Fruit fly (Drosophila melanogaster) whole organism, embryonic: ENCODE data around the gene CG3091.

ENCODE experiments used
- Asciz ChIP-seq: fragments of 200-800 bp; sonication (Bioruptor generic); optimal IDR thresholded peaks from 2 replicates; lab custom pipeline; 2017; ENCODE audit warnings: missing biosample characterization, mild to moderate bottlenecking, missing genetic modification characterization, missing genetic modification reagents
- Atf-2 ChIP-seq: fragments of 200-800 bp; sonication (Bioruptor generic); optimal IDR thresholded peaks from 2 replicates; lab custom pipeline; 2016; ENCODE audit warnings: missing biosample characterization, missing genetic modification characterization
- Bgb ChIP-seq: fragments of 200-800 bp; sonication (Bioruptor generic); IDR thresholded peaks from 2 replicates; pipeline ENCODE4 v1.3.6; 2022; ENCODE audit warnings: missing biosample characterization, missing genetic modification characterization; ENCODE audit not compliant: partially characterized antibody
- CG10147 ChIP-seq: fragments of 200-800 bp; sonication (Bioruptor generic); optimal IDR thresholded peaks from 2 replicates; lab custom pipeline; 2019; ENCODE audit warnings: missing biosample characterization, mild to moderate bottlenecking, missing genetic modification characterization, moderate library complexity
- CG10366 ChIP-seq: fragments of 200-800 bp; sonication (Bioruptor generic); IDR thresholded peaks from 2 replicates; pipeline ENCODE4 v1.3.6; 2022; ENCODE audit warnings: missing biosample characterization, missing genetic modification characterization
- CG11093 ChIP-seq: fragments of 200-800 bp; sonication (Bioruptor generic); IDR thresholded peaks from 3 replicates; pipeline ENCODE4 v1.3.6; 2022; ENCODE audit warnings: missing biosample characterization, missing genetic modification characterization
- CG14965 ChIP-seq: fragments of 200-800 bp; sonication (Bioruptor generic); optimal IDR thresholded peaks from 2 replicates; lab custom pipeline; 2016; ENCODE audit warnings: missing biosample characterization, missing genetic modification characterization, borderline replicate concordance
- CG15479 ChIP-seq: fragments of 200-800 bp; sonication (Bioruptor generic); optimal IDR thresholded peaks from 3 replicates; lab custom pipeline; 2019; ENCODE audit warnings: missing biosample characterization, mild to moderate bottlenecking, missing genetic modification characterization, moderate library complexity
- CG15514 ChIP-seq: fragments of 200-800 bp; sonication (Bioruptor generic); optimal IDR thresholded peaks from 3 replicates; lab custom pipeline; 2017; ENCODE audit warnings: missing biosample characterization, missing genetic modification characterization, mild to moderate bottlenecking, moderate library complexity, missing genetic modification reagents
- CG17328 ChIP-seq: fragments of 200-800 bp; sonication (Bioruptor generic); IDR thresholded peaks from 2 replicates; pipeline ENCODE4 v1.3.6; 2022; ENCODE audit warnings: missing biosample characterization, missing genetic modification characterization
- CG17359 ChIP-seq: fragments of 200-800 bp; sonication (Bioruptor generic); optimal IDR thresholded peaks from 3 replicates; lab custom pipeline; 2018; ENCODE audit warnings: missing biosample characterization, mild to moderate bottlenecking, missing genetic modification characterization, moderate library complexity
- CG32772 ChIP-seq: fragments of 200-800 bp; sonication (Bioruptor generic); IDR thresholded peaks from 2 replicates; pipeline ENCODE4 v1.3.6; 2022; ENCODE audit warnings: missing biosample characterization, missing genetic modification characterization
- CG4820 ChIP-seq: fragments of 200-800 bp; sonication (Bioruptor generic); optimal IDR thresholded peaks from 3 replicates; lab custom pipeline; 2016; ENCODE audit warnings: missing biosample characterization, missing genetic modification characterization
- CG6272 ChIP-seq: fragments of 200-800 bp; sonication (Bioruptor generic); IDR thresholded peaks from 2 replicates; pipeline ENCODE4 v1.3.6; 2022; ENCODE audit warnings: missing biosample characterization, missing genetic modification characterization
- CG6791 ChIP-seq: fragments of 200-800 bp; sonication (Bioruptor generic); IDR thresholded peaks from 3 replicates; pipeline ENCODE4 v1.3.6; 2022; ENCODE audit warnings: missing biosample characterization, missing genetic modification characterization; ENCODE audit not compliant: partially characterized antibody
- CG7357 ChIP-seq: fragments of 200-800 bp; sonication (Bioruptor generic); IDR thresholded peaks from 3 replicates; pipeline ENCODE4 v1.3.6; 2022; ENCODE audit warnings: missing biosample characterization, missing genetic modification characterization
- CG7745 ChIP-seq: fragments of 200-800 bp; sonication (Bioruptor generic); optimal IDR thresholded peaks from 2 replicates; lab custom pipeline; 2018; ENCODE audit warnings: missing biosample characterization, mild to moderate bottlenecking, missing genetic modification characterization, moderate library complexity
- CG9797 ChIP-seq: fragments of 200-800 bp; sonication (Bioruptor generic); optimal IDR thresholded peaks from 3 replicates; lab custom pipeline; 2018; ENCODE audit warnings: missing biosample characterization, mild to moderate bottlenecking, missing genetic modification characterization
- CkIIα-i1 ChIP-seq: fragments of 200-800 bp; sonication (Bioruptor generic); IDR thresholded peaks from 2 replicates; pipeline ENCODE4 v1.3.6; 2022; ENCODE audit warnings: missing biosample characterization, missing genetic modification characterization
- Dbx ChIP-seq: fragments of 200-800 bp; sonication (Bioruptor generic); IDR thresholded peaks from 3 replicates; pipeline ENCODE4 v1.3.6; 2022; ENCODE audit warnings: missing biosample characterization, missing genetic modification characterization
- Eip74EF ChIP-seq, 2 experiments: fragments of 200-800 bp in 1 of 2; fragments of >200 bp in 1 of 2; sonication (Bioruptor generic) in 1 of 2; optimal IDR thresholded peaks; 2 replicates each; lab custom pipeline; 2017 to 2019; ENCODE audit warnings: missing biosample characterization in 2 of 2, missing genetic modification characterization in 2 of 2, mild to moderate bottlenecking in 1 of 2, moderate library complexity in 1 of 2
- HLHmδ ChIP-seq: fragments of 200-800 bp; sonication (Bioruptor generic); optimal IDR thresholded peaks from 2 replicates; lab custom pipeline; 2018; ENCODE audit warnings: missing biosample characterization, mild to moderate bottlenecking, missing genetic modification characterization, moderate library complexity
- NC2β ChIP-seq: fragments of 200-800 bp; sonication (Bioruptor generic); optimal IDR thresholded peaks from 2 replicates; lab custom pipeline; 2016; ENCODE audit warnings: missing biosample characterization, missing genetic modification characterization
- Nf-YB ChIP-seq: fragments of 200-800 bp; sonication (Bioruptor generic); optimal IDR thresholded peaks from 3 replicates; lab custom pipeline; 2019; ENCODE audit warnings: missing biosample characterization, mild to moderate bottlenecking, missing genetic modification characterization, moderate library complexity
- Spps ChIP-seq: fragments of 200-800 bp; sonication (Bioruptor generic); optimal IDR thresholded peaks from 2 replicates; lab custom pipeline; 2018; ENCODE audit warnings: missing biosample characterization, mild to moderate bottlenecking, missing genetic modification characterization
- Vsx1 ChIP-seq: fragments of 200-800 bp; sonication (Bioruptor generic); optimal IDR thresholded peaks from 2 replicates; lab custom pipeline; 2017; ENCODE audit warnings: missing biosample characterization, mild to moderate bottlenecking, missing genetic modification characterization, missing genetic modification reagents
- amos ChIP-seq: fragments of 200-800 bp; sonication (Bioruptor generic); IDR thresholded peaks from 2 replicates; pipeline ENCODE4 v1.3.6; 2022; ENCODE audit warnings: missing biosample characterization, missing genetic modification characterization; ENCODE audit not compliant: partially characterized antibody
- cad ChIP-seq: fragments of >200 bp; optimal IDR thresholded peaks from 2 replicates; lab custom pipeline; 2017; ENCODE audit warnings: missing biosample characterization, missing genetic modification characterization
- chinmo ChIP-seq: fragments of 200-800 bp; sonication (Bioruptor generic); IDR thresholded peaks from 4 replicates; pipeline ENCODE4 v1.3.6; 2022; ENCODE audit warnings: missing biosample characterization, missing genetic modification characterization; ENCODE audit not compliant: partially characterized antibody
- corto ChIP-seq: fragments of 200-800 bp; sonication (Bioruptor generic); optimal IDR thresholded peaks from 2 replicates; lab custom pipeline; 2016; ENCODE audit warnings: missing biosample characterization, mild to moderate bottlenecking, missing genetic modification characterization, moderate library complexity
- crol ChIP-seq: fragments of 200-800 bp; sonication (Bioruptor generic); IDR thresholded peaks from 2 replicates; pipeline ENCODE4 v1.3.6; 2022; ENCODE audit warnings: missing biosample characterization, missing genetic modification characterization
- dpn ChIP-seq, 2 experiments: fragments of 200-800 bp; sonication (Bioruptor generic); optimal IDR thresholded peaks; 3 replicates each; lab custom pipeline; 2016; ENCODE audit warnings: missing biosample characterization in 2 of 2, missing genetic modification characterization in 2 of 2
- esg ChIP-seq: fragments of 200-800 bp; sonication (Bioruptor generic); conservative IDR thresholded peaks from 2 replicates; pipeline ENCODE4 v1.3.6; 2022; ENCODE audit warnings: missing biosample characterization, missing genetic modification characterization
- gsb-n ChIP-seq: fragments of 200-800 bp; sonication (Bioruptor generic); optimal IDR thresholded peaks from 3 replicates; lab custom pipeline; 2018; ENCODE audit warnings: missing biosample characterization, mild to moderate bottlenecking, missing genetic modification characterization
- hb ChIP-seq: fragments of 200-800 bp; sonication (Bioruptor generic); IDR thresholded peaks from 3 replicates; pipeline ENCODE4 v1.3.6; 2022; ENCODE audit warnings: missing biosample characterization, missing genetic modification characterization; ENCODE audit not compliant: partially characterized antibody
- her ChIP-seq: fragments of 200-800 bp; sonication (Bioruptor generic); optimal IDR thresholded peaks from 2 replicates; lab custom pipeline; 2016; ENCODE audit warnings: missing biosample characterization, missing genetic modification characterization
- jigr1 ChIP-seq: fragments of 200-800 bp; sonication (Bioruptor generic); IDR thresholded peaks from 3 replicates; pipeline ENCODE4 v1.3.6; 2022; ENCODE audit warnings: missing biosample characterization, missing genetic modification characterization
- nerfin-2 ChIP-seq: fragments of 200-800 bp; sonication (Bioruptor generic); IDR thresholded peaks from 2 replicates; pipeline ENCODE4 v1.3.6; 2022; ENCODE audit warnings: missing biosample characterization, missing genetic modification characterization; ENCODE audit not compliant: partially characterized antibody
- onecut ChIP-seq: fragments of 200-800 bp; sonication (Bioruptor generic); IDR thresholded peaks from 2 replicates; pipeline ENCODE4 v1.3.6; 2022; ENCODE audit warnings: missing biosample characterization, missing genetic modification characterization
- pan ChIP-seq, 4 experiments: fragments of >200 bp in 3 of 4; fragments of 200-800 bp in 1 of 4; sonication (Bioruptor generic) in 1 of 4; optimal IDR thresholded peaks in 3 of 4; IDR thresholded peaks in 1 of 4; 2 replicates each; pipeline versions ENCODE4 v1.3.6 to Lab custom; 2017 to 2022; ENCODE audit warnings: missing biosample characterization in 2 of 4, missing genetic modification characterization in 2 of 4, mixed read lengths in 1 of 4
- pfk ChIP-seq: fragments of 200-800 bp; sonication (Bioruptor generic); optimal IDR thresholded peaks from 2 replicates; lab custom pipeline; 2018; ENCODE audit warnings: missing biosample characterization, mild to moderate bottlenecking, missing genetic modification characterization, moderate library complexity
- ro ChIP-seq: fragments of 200-800 bp; sonication (Bioruptor generic); IDR thresholded peaks from 2 replicates; pipeline ENCODE4 v1.3.6; 2022; ENCODE audit warnings: missing biosample characterization, missing genetic modification characterization
- shn ChIP-seq: fragments of 200-800 bp; sonication (Bioruptor generic); optimal IDR thresholded peaks from 3 replicates; lab custom pipeline; 2016; ENCODE audit warnings: missing biosample characterization, missing genetic modification characterization
- sqz ChIP-seq: fragments of 200-800 bp; sonication (Bioruptor generic); optimal IDR thresholded peaks from 3 replicates; lab custom pipeline; 2018; ENCODE audit warnings: missing biosample characterization, mild to moderate bottlenecking, missing genetic modification characterization
- stwl ChIP-seq: fragments of 200-800 bp; sonication (Bioruptor generic); optimal IDR thresholded peaks from 3 replicates; lab custom pipeline; 2018; ENCODE audit warnings: missing biosample characterization, mild to moderate bottlenecking, missing genetic modification characterization, moderate library complexity
- tio ChIP-seq: fragments of 200-800 bp; sonication (Bioruptor generic); optimal IDR thresholded peaks from 2 replicates; lab custom pipeline; 2017; ENCODE audit warnings: missing biosample characterization, missing genetic modification characterization, inconsistent platforms
- ttk ChIP-seq: fragments of 200-800 bp; sonication (Bioruptor generic); IDR thresholded peaks from 2 replicates; pipeline ENCODE4 v2.1.2; 2022; ENCODE audit warnings: missing biosample characterization, missing genetic modification characterization

Gene CG3091

DNA sequence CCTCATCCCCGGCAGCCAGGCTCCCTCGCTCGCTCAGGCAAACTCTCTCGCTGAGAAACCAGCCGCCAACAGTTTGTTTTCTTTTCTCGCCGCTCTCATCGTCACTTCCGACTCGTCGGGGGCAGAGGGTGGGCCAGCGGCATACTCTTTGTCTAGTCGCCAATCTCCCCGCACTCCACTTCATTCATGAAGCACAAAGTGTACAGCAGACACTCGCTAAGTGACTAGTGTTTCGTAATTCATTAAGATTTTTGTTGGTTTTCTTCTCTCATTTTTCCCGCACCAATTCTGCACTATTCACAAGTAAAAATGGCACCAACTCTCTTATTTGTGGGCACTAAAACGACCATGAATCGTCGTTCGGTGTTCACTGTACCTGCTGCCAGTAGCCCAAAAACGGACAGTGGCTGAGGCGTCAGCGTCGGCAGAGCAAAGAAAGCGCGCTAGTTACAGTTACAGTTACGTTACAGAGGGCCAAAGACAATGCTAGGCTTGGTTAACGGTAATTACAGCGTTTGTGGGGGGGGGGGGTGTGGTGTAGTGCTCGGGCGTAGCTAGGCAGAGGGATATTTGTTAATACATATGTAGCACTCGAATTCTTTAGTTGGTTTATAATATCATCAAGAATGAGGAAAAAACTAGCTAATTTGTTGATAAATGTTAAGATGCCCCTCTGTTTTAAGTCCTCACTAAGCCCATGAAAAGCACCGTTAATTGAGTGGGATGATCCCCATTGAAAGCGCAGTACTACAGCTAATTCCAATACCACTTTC, 43.6 kb upstream of the CG3091 start (continued):
- TF ChIP-seq crol (GFP tag; lab: Robert Waterston, UW): peak; percentile 98
- TF ChIP-seq gsb-n (tag; lab: Kevin White, UChicago): peak; percentile 98
- TF ChIP-seq cad: no peak
- TF ChIP-seq stwl (tag; lab: Kevin White, UChicago): peak; percentile 34
- peak; percentile 98 for TF ChIP-seq ttk
- TF ChIP-seq Asciz (GFP tag; lab: Kevin White, UChicago): peak; percentile 99
- TF ChIP-seq Atf-2 (GFP tag; lab: Kevin White, UChicago): peak; percentile 98
- TF ChIP-seq corto (GFP tag; lab: Kevin White, UChicago): no peak
- TF ChIP-seq shn (GFP tag; lab: Kevin White, UChicago): peak; percentile 98
- TF ChIP-seq Bgb: no peak; the same call in 1 of the 2 replicates
- peak; percentile 98 for TF ChIP-seq CG4820 (GFP tag; lab: Kevin White, UChicago)
- peak; percentile 98 for TF ChIP-seq CG11093 (GFP tag; lab: Robert Waterston, UW)
- peak; percentile 95 for TF ChIP-seq CkIIα-i1 (GFP tag; lab: Robert Waterston, UW)
- TF ChIP-seq amos: no peak
- peak in 1 of 2 experiments; percentile 98 for TF ChIP-seq Eip74EF (GFP tag; optimal IDR thresholded peaks at IDR 0.05; lab: Kevin White, UChicago)
- TF ChIP-seq CG17328 (GFP tag; lab: Robert Waterston, UW): peak; percentile 99
- no peak for TF ChIP-seq CG6791 (GFP tag; lab: Robert Waterston, UW)
- peak; percentile 97 for TF ChIP-seq CG10147 (GFP tag; lab: Kevin White, UChicago)
- TF ChIP-seq Spps (tag; lab: Kevin White, UChicago): peak; percentile 94
- TF ChIP-seq CG7357 (GFP tag; lab: Robert Waterston, UW): peak; percentile 93
- TF ChIP-seq chinmo (GFP tag; lab: Robert Waterston, UW): 0 out of 4 replicates have a peak, but pooled peaks have one; percentile 53
- TF ChIP-seq jigr1: peak; percentile 96
- TF ChIP-seq dpn (GFP tag; optimal IDR thresholded peaks at IDR 0.05; lab: Kevin White, UChicago): peak; percentile 99 to 100
- TF ChIP-seq CG9797: peak; percentile 60
- TF ChIP-seq sqz: peak; percentile 97
- TF ChIP-seq HLHmδ: no peak
- peak; percentile 96 for TF ChIP-seq CG6272 (GFP tag; lab: Robert Waterston, UW)
- peak; percentile 96 for TF ChIP-seq onecut
- peak; percentile 94 for TF ChIP-seq CG15514 (GFP tag; lab: Kevin White, UChicago)
- TF ChIP-seq tio (GFP tag; lab: Kevin White, UChicago): peak; percentile 97
- peak; percentile 96 for TF ChIP-seq Dbx
- TF ChIP-seq nerfin-2 (GFP tag; lab: Robert Waterston, UW): no peak
- TF ChIP-seq CG15479 (GFP tag; lab: Kevin White, UChicago): peak; percentile 20
- peak; percentile 95 for TF ChIP-seq ro (GFP tag; lab: Robert Waterston, UW)
- TF ChIP-seq NC2β (GFP tag; lab: Kevin White, UChicago): peak; percentile 98
- TF ChIP-seq pan (optimal IDR thresholded peaks at IDR 0.05; lab: Kevin White, UChicago): no peak
- TF ChIP-seq pan (GFP tag; optimal IDR thresholded peaks at IDR 0.05 in 1 of 2, IDR thresholded peaks at IDR 0.05 in 1 of 2): peak in 1 of 2 experiments; percentile 98
- TF ChIP-seq pfk (GFP tag; lab: Kevin White, UChicago): peak; percentile 21
- peak; percentile 94 for TF ChIP-seq Vsx1 (GFP tag; lab: Kevin White, UChicago)
- TF ChIP-seq her (GFP tag; lab: Kevin White, UChicago): peak; percentile 98
- TF ChIP-seq esg (GFP tag; lab: Robert Waterston, UW): peak; percentile 98
- TF ChIP-seq CG17359 (tag; lab: Kevin White, UChicago): peak; percentile 99
- TF ChIP-seq hb: no peak
- TF ChIP-seq CG10366 (GFP tag; lab: Robert Waterston, UW): peak; percentile 99
- TF ChIP-seq CG7745 (tag; lab: Kevin White, UChicago): peak; percentile 65
- peak; percentile 90 for TF ChIP-seq CG14965 (GFP tag; lab: Kevin White, UChicago)
- TF ChIP-seq Nf-YB (GFP tag; lab: Kevin White, UChicago): peak; percentile 87
- TF ChIP-seq CG32772 (GFP tag; lab: Robert Waterston, UW): peak; percentile 99
